Fruit fly (Drosophila melanogaster) whole organism, adult: Measurements from ENCODE around the gene CG12998.

ENCODE experiments used
- CG11617 ChIP-seq: fragments of 200-800 bp; sonication (Bioruptor generic); optimal IDR thresholded peaks from 2 replicates; lab custom pipeline; 2017; ENCODE audit warnings: mild to moderate bottlenecking, missing biosample characterization, missing genetic modification reagents, missing genetic modification characterization
- CG12768 ChIP-seq: fragments of 200-800 bp; sonication (Bioruptor generic); optimal IDR thresholded peaks from 2 replicates; lab custom pipeline; 2017; ENCODE audit warnings: missing biosample characterization, missing genetic modification characterization, mild to moderate bottlenecking, moderate library complexity, missing genetic modification reagents
- CG14711 ChIP-seq: fragments of 200-800 bp; sonication (Bioruptor generic); optimal IDR thresholded peaks from 2 replicates; lab custom pipeline; 2018; ENCODE audit warnings: missing biosample characterization, mild to moderate bottlenecking, missing genetic modification characterization, moderate library complexity
- CG1620 ChIP-seq: fragments of 200-800 bp; sonication (Bioruptor generic); optimal IDR thresholded peaks from 2 replicates; lab custom pipeline; 2016; ENCODE audit warnings: missing biosample characterization, missing genetic modification characterization
- CG33017 ChIP-seq: fragments of 200-800 bp; sonication (Bioruptor generic); optimal IDR thresholded peaks from 2 replicates; lab custom pipeline; 2018; ENCODE audit warnings: missing biosample characterization, mild to moderate bottlenecking, missing genetic modification characterization, moderate library complexity
- CG5204 ChIP-seq: fragments of 200-800 bp; sonication (Bioruptor generic); optimal IDR thresholded peaks from 2 replicates; lab custom pipeline; 2016; ENCODE audit warnings: missing biosample characterization, missing genetic modification characterization
- CG7045 ChIP-seq: fragments of 200-800 bp; sonication (Bioruptor generic); optimal IDR thresholded peaks from 2 replicates; lab custom pipeline; 2017; ENCODE audit warnings: missing biosample characterization, mild to moderate bottlenecking, missing genetic modification characterization
- CG7101 ChIP-seq: fragments of 200-800 bp; sonication (Bioruptor generic); optimal IDR thresholded peaks from 2 replicates; lab custom pipeline; 2018; ENCODE audit warnings: missing biosample characterization, mild to moderate bottlenecking, missing genetic modification characterization, moderate library complexity
- Clk ChIP-seq: fragments of 200-800 bp; sonication (Bioruptor generic); optimal IDR thresholded peaks from 2 replicates; lab custom pipeline; 2017; ENCODE audit warnings: missing biosample characterization, missing genetic modification characterization
- Crg-1 ChIP-seq: fragments of 200-800 bp; sonication (Bioruptor generic); optimal IDR thresholded peaks from 2 replicates; lab custom pipeline; 2016; ENCODE audit warnings: missing biosample characterization, missing genetic modification characterization
- Hr96 ChIP-seq: fragments of 200-800 bp; sonication (Bioruptor generic); optimal IDR thresholded peaks from 2 replicates; lab custom pipeline; 2016; ENCODE audit warnings: missing biosample characterization, missing genetic modification characterization
- Mnt ChIP-seq: fragments of 200-800 bp; sonication (Bioruptor generic); optimal IDR thresholded peaks from 2 replicates; lab custom pipeline; 2016; ENCODE audit warnings: missing biosample characterization, mild to moderate bottlenecking, missing genetic modification characterization
- bab1 ChIP-seq: fragments of 200-800 bp; sonication (Bioruptor generic); optimal IDR thresholded peaks from 3 replicates; lab custom pipeline; 2019; ENCODE audit warnings: missing biosample characterization, mild to moderate bottlenecking, missing genetic modification characterization, moderate library complexity
- cic ChIP-seq: fragments of 200-800 bp; sonication (Bioruptor generic); optimal IDR thresholded peaks from 2 replicates; lab custom pipeline; 2017; ENCODE audit warnings: missing biosample characterization, mild to moderate bottlenecking, missing genetic modification characterization, moderate library complexity
- cnc ChIP-seq, 2 experiments: fragments of >200 bp; optimal IDR thresholded peaks; 2 replicates each; lab custom pipeline; 2017
- kay ChIP-seq: fragments of 200-800 bp; sonication (Bioruptor generic); peaks from one replicate; lab custom pipeline; 2016; ENCODE audit warnings: missing biosample characterization, missing genetic modification characterization, borderline replicate concordance
- ovo ChIP-seq: fragments of 200-800 bp; sonication (Bioruptor generic); optimal IDR thresholded peaks from 2 replicates; lab custom pipeline; 2016; ENCODE audit warnings: missing biosample characterization, missing genetic modification characterization
- pad ChIP-seq: fragments of 200-800 bp; sonication (Bioruptor generic); optimal IDR thresholded peaks from 3 replicates; lab custom pipeline; 2017; ENCODE audit warnings: missing biosample characterization, missing genetic modification characterization, mild to moderate bottlenecking, moderate library complexity, missing genetic modification reagents
- tj ChIP-seq: fragments of 200-800 bp; sonication (Bioruptor generic); optimal IDR thresholded peaks from 3 replicates; lab custom pipeline; 2017; ENCODE audit warnings: missing biosample characterization, mild to moderate bottlenecking, missing genetic modification characterization, moderate library complexity
- toe ChIP-seq: fragments of 200-800 bp; sonication (Bioruptor generic); optimal IDR thresholded peaks from 2 replicates; lab custom pipeline; 2016; ENCODE audit warnings: missing biosample characterization, missing genetic modification characterization

CG12998 gene

dm6 chrX:17218232-17218951, at the start of gene CG12998:
TSS of gene CG12998 (plus strand) at chrX:17218667.
- TF ChIP-seq CG5204 (GFP tag; lab: Kevin White, UChicago) (no peak), CG33017 (tag; lab: Kevin White, UChicago) (no peak), CG7101 (tag; lab: Kevin White, UChicago) (no peak), Mnt (GFP tag; lab: Kevin White, UChicago) (no peak), tj (no peak), CG12768 (no peak), cic (GFP tag; lab: Kevin White, UChicago) (no peak), bab1 (GFP tag; lab: Kevin White, UChicago) (no peak), ovo (GFP tag; lab: Kevin White, UChicago) (no peak), Crg-1 (no peak), pad (no peak), CG1620 (GFP tag; lab: Kevin White, UChicago) (no peak), Hr96 (GFP tag; lab: Kevin White, UChicago) (no peak), kay (no peak), cnc (optimal IDR thresholded peaks at IDR 0.05; lab: Kevin White, UChicago) (no peak), toe (GFP tag; lab: Kevin White, UChicago) (no peak), CG14711 (tag; lab: Kevin White, UChicago) (no peak), CG11617 (no peak), CG7045 (GFP tag; lab: Kevin White, UChicago) (no peak), Clk (no peak)

- TF ChIP-seq CG11617 (peak; percentile 30), bab1 (GFP tag; lab: Kevin White, UChicago) (peak; percentile 28), CG12768 (peak; percentile 38), cnc (optimal IDR thresholded peaks at IDR 0.05; lab: Kevin White, UChicago) (no peak), tj (no peak), kay (no peak), CG14711 (tag; lab: Kevin White, UChicago) (peak; percentile 62), CG7101 (tag; lab: Kevin White, UChicago) (peak; percentile 75), CG7045 (GFP tag; lab: Kevin White, UChicago) (peak; percentile 24), pad (peak; percentile 11), Clk (no peak), ovo (GFP tag; lab: Kevin White, UChicago) (peak; percentile 32), CG33017 (tag; lab: Kevin White, UChicago) (peak; percentile 67)
Measured at dm6 chrX:17170484-17170944, 48.0 kb upstream of the CG12998 start.

dm6 chrX:17172123-17172522, 46.3 kb upstream of the CG12998 start:
- TF ChIP-seq Mnt (GFP tag; lab: Kevin White, UChicago) (no peak), cnc (optimal IDR thresholded peaks at IDR 0.05; lab: Kevin White, UChicago) (no peak), Hr96 (GFP tag; lab: Kevin White, UChicago) (no peak), CG1620 (GFP tag; lab: Kevin White, UChicago) (no peak), Crg-1 (no peak), cic (GFP tag; lab: Kevin White, UChicago) (no peak), ovo (GFP tag; lab: Kevin White, UChicago) (no peak), tj (no peak), CG14711 (tag; lab: Kevin White, UChicago) (no peak), CG5204 (GFP tag; lab: Kevin White, UChicago) (no peak), CG33017 (tag; lab: Kevin White, UChicago) (no peak), bab1 (GFP tag; lab: Kevin White, UChicago) (no peak), CG7045 (GFP tag; lab: Kevin White, UChicago) (no peak), CG12768 (no peak), kay (no peak), toe (GFP tag; lab: Kevin White, UChicago) (no peak), pad (no peak)

dm6 chrX:17172777-17173315, 45.6 kb upstream of the CG12998 start:
- TF ChIP-seq Crg-1 (no peak), pad (no peak), toe (GFP tag; lab: Kevin White, UChicago) (no peak), CG14711 (tag; lab: Kevin White, UChicago) (no peak), CG7101 (tag; lab: Kevin White, UChicago) (no peak), CG33017 (tag; lab: Kevin White, UChicago) (no peak), ovo (GFP tag; lab: Kevin White, UChicago) (no peak), CG7045 (GFP tag; lab: Kevin White, UChicago) (no peak), cic (GFP tag; lab: Kevin White, UChicago) (no peak), CG1620 (GFP tag; lab: Kevin White, UChicago) (no peak), CG5204 (GFP tag; lab: Kevin White, UChicago) (no peak), CG11617 (no peak)

dm6 chrX:17174115-17174514, 44.4 kb upstream of the CG12998 start:
- TF ChIP-seq toe (GFP tag; lab: Kevin White, UChicago) (no peak), CG7101 (tag; lab: Kevin White, UChicago) (no peak), CG12768 (no peak), Hr96 (GFP tag; lab: Kevin White, UChicago) (no peak), cic (GFP tag; lab: Kevin White, UChicago) (no peak)
